Worm (Caenorhabditis elegans): ENCODE measurements around the gene Y97E10AR.2.

Gene Y97E10AR.2

ce11 chrV:8018919-8019318 lies 22.9 kb downstream of the Y97E10AR.2 start:
- TF ChIP-seq unc-86 (tag; optimal IDR thresholded peaks at IDR 0.05) (no peak), dve-1 (tag; optimal IDR thresholded peaks at IDR 0.05) (no peak), ama-1 (optimal IDR thresholded peaks at IDR 0.05) (no peak)

DNA sequence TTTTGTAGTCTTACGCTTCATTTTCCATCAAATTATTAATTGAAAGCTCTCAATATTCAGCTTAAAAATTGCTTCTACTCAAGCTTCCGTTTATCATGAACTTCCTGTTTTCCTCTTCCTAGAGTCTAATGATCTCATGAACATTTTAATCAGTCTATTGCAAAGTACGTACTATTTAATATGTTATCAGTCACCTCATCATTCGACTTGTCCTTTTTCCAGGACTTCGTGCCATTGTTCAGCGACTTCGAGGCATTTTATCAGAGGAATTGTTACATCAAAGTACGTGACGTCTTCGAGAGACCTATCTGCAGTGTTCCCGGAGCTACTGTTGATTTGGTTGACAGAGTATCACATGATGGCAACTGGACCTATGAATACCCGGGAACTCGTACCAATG lies 23.8 kb downstream of the Y97E10AR.2 start:
- TF ChIP-seq hlh-30 (tag; optimal IDR thresholded peaks at IDR 0.05; ENCODE audit: insufficient read depth) (peak; percentile 18), madf-2 (tag; optimal IDR thresholded peaks at IDR 0.05) (no peak)

DNA sequence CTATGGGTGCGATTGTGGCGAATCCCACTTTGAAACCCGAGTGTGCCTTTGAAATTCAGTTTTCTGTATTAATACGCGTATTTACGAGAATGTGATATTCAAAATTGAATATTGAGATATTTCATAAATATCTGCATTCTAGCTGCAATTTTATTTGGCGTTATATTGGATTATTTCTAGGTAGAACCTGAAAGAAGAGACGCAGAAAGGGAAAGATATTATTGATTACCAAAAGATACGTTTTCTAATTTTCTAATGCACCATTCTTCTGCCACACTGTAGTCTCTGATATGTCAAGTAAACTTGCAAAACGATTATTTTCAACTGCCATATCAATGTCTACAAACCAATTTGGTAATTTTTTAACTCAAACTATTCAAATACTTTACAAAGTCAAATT lies 26.1 kb downstream of the Y97E10AR.2 start, which contains the start of gene ech-3:
Gene ech-3 (plus strand): TSS at position 178 of the 400 bp plus-strand sequence.
- TF ChIP-seq C38D4.7 (GFP tag; optimal IDR thresholded peaks at IDR 0.05) (no peak), hlh-13 (GFP tag; optimal IDR thresholded peaks at IDR 0.05) (no peak), syd-9 (tag; optimal IDR thresholded peaks at IDR 0.05) (no peak), pha-4 (tag; optimal IDR thresholded peaks at IDR 0.05) (no peak), T23F11.4 (GFP tag; optimal IDR thresholded peaks at IDR 0.05) (no peak), pax-1 (tag; optimal IDR thresholded peaks at IDR 0.05) (no peak)

- TF ChIP-seq ceh-34 (tag; optimal IDR thresholded peaks at IDR 0.05) (no peak), Y22D7AL.16 (tag; optimal IDR thresholded peaks at IDR 0.05) (no peak), ztf-16 (tag; optimal IDR thresholded peaks at IDR 0.05) (no peak), hlh-30 (tag; optimal IDR thresholded peaks at IDR 0.05; ENCODE audit: insufficient read depth) (no peak), ref-2 (tag; optimal IDR thresholded peaks at IDR 0.05) (no peak), pqm-1 (tag; optimal IDR thresholded peaks at IDR 0.05) (no peak), zip-5 (tag; optimal IDR thresholded peaks at IDR 0.05) (no peak), ceh-45 (GFP tag; IDR thresholded peaks at IDR 0.05) (no peak), ceh-31 (tag; optimal IDR thresholded peaks at IDR 0.05) (no peak), sox-2 (GFP tag; IDR thresholded peaks at IDR 0.05) (no peak), unc-55 (GFP tag; optimal IDR thresholded peaks at IDR 0.05) (no peak), unc-42 (tag; optimal IDR thresholded peaks at IDR 0.05) (no peak), T23F11.4 (GFP tag; optimal IDR thresholded peaks at IDR 0.05) (no peak), ceh-6 (GFP tag; optimal IDR thresholded peaks at IDR 0.05) (no peak), ceh-19 (GFP tag; optimal IDR thresholded peaks at IDR 0.05) (no peak), odd-2 (tag; optimal IDR thresholded peaks at IDR 0.05) (no peak), dmd-4 (tag; optimal IDR thresholded peaks at IDR 0.05; ENCODE audit: borderline replicate concordance) (no peak)
Observed at ce11 chrV:8024752-8025151, 28.8 kb downstream of the Y97E10AR.2 start, which contains the start of gene F43H9.3. F43H9.3 (minus strand) TSS chrV:8024940.

DNA sequence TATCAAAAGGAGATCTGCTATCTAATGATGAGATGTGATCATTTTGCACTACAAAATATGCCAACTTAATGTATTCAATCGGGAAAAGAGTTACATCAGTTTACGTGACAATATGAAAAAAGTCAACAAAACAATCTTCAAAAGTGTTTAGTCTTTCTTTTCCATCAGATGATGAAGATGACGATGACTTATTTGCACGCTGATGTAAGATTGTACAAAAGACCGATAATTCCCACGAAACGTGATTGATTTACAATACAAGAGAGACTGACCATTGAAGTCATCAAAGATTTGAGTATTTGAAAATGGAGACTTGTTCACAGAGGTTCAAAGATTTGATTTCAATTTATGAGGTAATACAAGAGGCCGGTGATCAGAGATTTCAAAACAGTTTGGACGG lies 29.3 kb downstream of the Y97E10AR.2 start:
- TF ChIP-seq pha-4 (tag; optimal IDR thresholded peaks at IDR 0.05) (no peak), nhr-11 (tag; optimal IDR thresholded peaks at IDR 0.05) (no peak), unc-86 (tag; optimal IDR thresholded peaks at IDR 0.05) (no peak), ceh-48 (tag; optimal IDR thresholded peaks at IDR 0.05) (no peak), fkh-10 (GFP tag; optimal IDR thresholded peaks at IDR 0.05) (no peak), nfya-1 (tag; optimal IDR thresholded peaks at IDR 0.05) (no peak), K02D7.2 (tag; optimal IDR thresholded peaks at IDR 0.05) (no peak), T23F11.4 (GFP tag; optimal IDR thresholded peaks at IDR 0.05) (no peak), eyg-1 (tag; optimal IDR thresholded peaks at IDR 0.05) (no peak), ceh-31 (tag; optimal IDR thresholded peaks at IDR 0.05) (no peak), ztf-16 (tag; optimal IDR thresholded peaks at IDR 0.05) (no peak), ceh-34 (tag; optimal IDR thresholded peaks at IDR 0.05) (no peak), mec-3 (tag; optimal IDR thresholded peaks at IDR 0.05; ENCODE audit: borderline replicate concordance) (no peak)

DNA sequence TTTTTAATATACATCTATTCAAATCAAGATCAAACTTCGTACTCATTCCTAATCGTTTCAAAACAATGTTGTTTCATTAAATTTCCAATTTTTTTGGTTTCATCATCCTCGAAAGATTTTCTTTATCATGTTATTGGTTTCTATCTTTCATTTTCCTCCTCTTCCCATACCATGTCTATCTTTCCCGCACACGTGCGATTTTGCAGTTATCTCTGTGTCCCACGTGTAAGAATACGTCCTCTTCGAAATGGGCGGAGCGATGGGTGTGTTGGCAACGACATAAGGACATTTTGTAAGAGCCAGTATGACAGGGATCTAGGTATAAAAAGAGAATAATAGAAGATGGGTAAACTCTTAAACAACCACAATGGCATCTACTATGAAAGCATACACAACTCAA lies 30.4 kb downstream of the Y97E10AR.2 start, which contains the start of gene F43H9.4:
Gene F43H9.4 (plus strand): TSS at position 366 of the 400 bp plus-strand sequence.
- TF ChIP-seq hlh-13 (GFP tag; optimal IDR thresholded peaks at IDR 0.05) (no peak), hlh-15 (tag; optimal IDR thresholded peaks at IDR 0.05) (no peak), ref-2 (tag; optimal IDR thresholded peaks at IDR 0.05) (no peak)
